Fruit fly (Drosophila melanogaster) whole organism, pupa: ENCODE data around the gene Gfrl.

ENCODE experiments used
- CG13204 ChIP-seq: fragments of 200-800 bp; sonication (Bioruptor generic); optimal IDR thresholded peaks from 2 replicates; lab custom pipeline; 2018; ENCODE audit warnings: missing biosample characterization, mild to moderate bottlenecking, missing genetic modification characterization, moderate library complexity
- CG32121 ChIP-seq: fragments of 200-800 bp; sonication (Bioruptor generic); IDR thresholded peaks from 2 replicates; pipeline ENCODE4 v1.3.6; 2022; ENCODE audit warnings: missing biosample characterization, missing genetic modification characterization
- CG8159 ChIP-seq: fragments of 200-800 bp; sonication (Bioruptor generic); optimal IDR thresholded peaks from 3 replicates; lab custom pipeline; 2018; ENCODE audit warnings: missing biosample characterization, mild to moderate bottlenecking, missing genetic modification characterization, moderate library complexity
- CG8301 ChIP-seq: fragments of 200-800 bp; sonication (Bioruptor generic); optimal IDR thresholded peaks from 2 replicates; lab custom pipeline; 2018; ENCODE audit warnings: missing biosample characterization, mild to moderate bottlenecking, missing genetic modification characterization
- CG9948 ChIP-seq: fragments of 200-800 bp; sonication (Bioruptor generic); optimal IDR thresholded peaks from 2 replicates; lab custom pipeline; 2018; ENCODE audit warnings: missing biosample characterization, mild to moderate bottlenecking, missing genetic modification characterization, moderate library complexity
- D1 ChIP-seq: fragments of 200-800 bp; sonication (Bioruptor generic); optimal IDR thresholded peaks from 2 replicates; lab custom pipeline; 2018; ENCODE audit warnings: missing biosample characterization, mild to moderate bottlenecking, missing genetic modification characterization, moderate library complexity
- EcR ChIP-seq: fragments of 200-800 bp; sonication (Bioruptor generic); optimal IDR thresholded peaks from 3 replicates; lab custom pipeline; 2019; ENCODE audit warnings: missing biosample characterization, missing genetic modification characterization, mild to moderate bottlenecking, moderate library complexity, missing genetic modification reagents
- Pif1A ChIP-seq: fragments of 200-800 bp; sonication (Bioruptor generic); optimal IDR thresholded peaks from 3 replicates; lab custom pipeline; 2016; ENCODE audit warnings: missing biosample characterization, missing genetic modification characterization
- Pif1B ChIP-seq: fragments of 200-800 bp; sonication (Bioruptor generic); optimal IDR thresholded peaks from 3 replicates; lab custom pipeline; 2016; ENCODE audit warnings: missing biosample characterization, missing genetic modification characterization
- gl ChIP-seq: fragments of 200-800 bp; sonication (Bioruptor generic); optimal IDR thresholded peaks from 2 replicates; lab custom pipeline; 2018; ENCODE audit warnings: missing biosample characterization, mild to moderate bottlenecking, missing genetic modification characterization
- rn ChIP-seq: fragments of 200-800 bp; sonication (Bioruptor generic); IDR thresholded peaks from 2 replicates; pipeline ENCODE4 v1.3.6; 2022; ENCODE audit warnings: missing biosample characterization, missing genetic modification characterization

dm6 chr3R:20472764-20473390 is 11.5 kb downstream of the Gfrl start:
- TF ChIP-seq gl (tag; lab: Kevin White, UChicago) = no peak
- TF ChIP-seq rn (GFP tag; lab: Robert Waterston, UW) = no peak
- TF ChIP-seq CG9948 (tag; lab: Kevin White, UChicago) = no peak
- TF ChIP-seq CG13204 (GFP tag; lab: Kevin White, UChicago) = no peak
- no peak for TF ChIP-seq Pif1B (GFP tag; lab: Kevin White, UChicago)
- TF ChIP-seq CG8159 (tag; lab: Kevin White, UChicago) = no peak
- no peak for TF ChIP-seq Pif1A (GFP tag; lab: Kevin White, UChicago)
- no peak for TF ChIP-seq D1 (tag; lab: Kevin White, UChicago)
- TF ChIP-seq EcR (GFP tag; lab: Kevin White, UChicago) = no peak
- TF ChIP-seq CG8301 (tag; lab: Kevin White, UChicago) = no peak
- no peak for TF ChIP-seq CG32121 (GFP tag; lab: Robert Waterston, UW)
